Worm (Caenorhabditis elegans): ENCODE measurements around the gene gpcp-1.

Gene gpcp-1

ce11 chrX:3112278-3112677 lies 1.9 kb upstream of the gpcp-1 start:
- TF ChIP-seq nhr-120 (GFP tag; IDR thresholded peaks at IDR 0.05) (0 out of 2 replicates have a peak, but pooled peaks have one; percentile 65), hsf-1 (GFP tag; IDR thresholded peaks at IDR 0.05) (0 out of 2 replicates have a peak, but pooled peaks have one; percentile 9), mcd-1 (GFP tag; IDR thresholded peaks at IDR 0.05) (peak; percentile 45), hmg-20 (GFP tag; IDR thresholded peaks at IDR 0.05) (0 out of 2 replicates have a peak, but pooled peaks have one; percentile 9), C06A6.2 (GFP tag; conservative IDR thresholded peaks at IDR 0.05) (0 out of 2 replicates have a peak, but pooled peaks have one; percentile 20), Y53G8AR.9 (GFP tag; conservative IDR thresholded peaks at IDR 0.05) (0 out of 2 replicates have a peak, but pooled peaks have one; percentile 64), aptf-3 (GFP tag; IDR thresholded peaks at IDR 0.05) (0 out of 2 replicates have a peak, but pooled peaks have one; percentile 64), madf-6 (GFP tag; IDR thresholded peaks at IDR 0.05) (peak; percentile 27; the same call in 1 of the 2 replicates), madf-3 (GFP tag; IDR thresholded peaks at IDR 0.05) (0 out of 2 replicates have a peak, but pooled peaks have one; percentile 53), pbrm-1 (GFP tag; IDR thresholded peaks at IDR 0.05) (peak; percentile 16; the same call in 1 of the 2 replicates), cebp-2 (GFP tag; IDR thresholded peaks at IDR 0.05) (0 out of 2 replicates have a peak, but pooled peaks have one; percentile 27)

DNA sequence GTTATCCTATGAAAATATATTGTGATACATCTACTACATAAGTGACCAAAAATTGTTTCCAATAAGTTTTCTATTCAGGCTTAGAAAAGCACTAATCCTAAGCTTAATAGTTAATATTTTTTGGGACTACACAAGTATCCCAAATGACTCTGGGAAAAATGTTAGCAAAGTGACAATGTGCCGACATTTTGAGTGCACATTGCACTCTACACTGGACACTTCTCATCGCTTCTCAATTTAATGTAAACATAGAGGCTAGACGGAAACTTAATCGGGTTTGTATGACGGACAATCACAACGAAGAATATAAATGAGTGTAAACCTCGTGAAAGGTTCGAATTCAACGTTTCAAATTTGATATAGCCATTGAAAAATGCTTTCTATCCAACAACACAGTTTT lies 1.3 kb upstream of the gpcp-1 start:
- TF ChIP-seq F22D6.2 (tag; optimal IDR thresholded peaks at IDR 0.05), result no peak
- peak in 1 of 3 experiments; percentile 83 for TF ChIP-seq lin-35 (GFP tag; optimal IDR thresholded peaks at IDR 0.05)
- TF ChIP-seq ztf-28 (GFP tag; IDR thresholded peaks at IDR 0.05), result no peak
- peak; percentile 19 for TF ChIP-seq madf-10 (tag; optimal IDR thresholded peaks at IDR 0.05)
- TF ChIP-seq hlh-26 (GFP tag; conservative IDR thresholded peaks at IDR 0.05), result no peak
- TF ChIP-seq nhr-80 (tag; optimal IDR thresholded peaks at IDR 0.05), result peak; percentile 0
- no peak for TF ChIP-seq madf-8 (GFP tag; conservative IDR thresholded peaks at IDR 0.05)
- no peak for TF ChIP-seq lir-1 (GFP tag; conservative IDR thresholded peaks at IDR 0.05)
- TF ChIP-seq repo-1 (tag; optimal IDR thresholded peaks at IDR 0.05), result peak; percentile 80
- peak; percentile 25 for TF ChIP-seq B0035.1 (tag; optimal IDR thresholded peaks at IDR 0.05)
- TF ChIP-seq ZK185.1 (tag; optimal IDR thresholded peaks at IDR 0.05; ENCODE audit: poor library complexity, severe bottlenecking), result peak; percentile 64
- peak; percentile 64; the same call in 1 of the 2 replicates for TF ChIP-seq K11D2.4 (GFP tag; IDR thresholded peaks at IDR 0.05)
- TF ChIP-seq unc-62 (GFP tag; optimal IDR thresholded peaks at IDR 0.05), result no peak
- no peak for TF ChIP-seq T07F8.4 (tag; optimal IDR thresholded peaks at IDR 0.05)
- TF ChIP-seq C06A6.2 (GFP tag; conservative IDR thresholded peaks at IDR 0.05), result peak; percentile 54
- no peak for TF ChIP-seq ztf-3 (GFP tag; optimal IDR thresholded peaks at IDR 0.05)
- TF ChIP-seq ama-1 (optimal IDR thresholded peaks at IDR 0.05), result peak; percentile 95
- TF ChIP-seq ama-1 (GFP tag; optimal IDR thresholded peaks at IDR 0.05), result peak in 1 of 2 experiments; percentile 36
- TF ChIP-seq athp-1 (tag; optimal IDR thresholded peaks at IDR 0.05), result no peak
- TF ChIP-seq Y53G8AR.9 (GFP tag; conservative IDR thresholded peaks at IDR 0.05), result peak; percentile 49; the same call in 1 of the 2 replicates
- TF ChIP-seq lin-40 (tag; optimal IDR thresholded peaks at IDR 0.05), result peak; percentile 55
- peak; percentile 55 for TF ChIP-seq tlf-1 (GFP tag; optimal IDR thresholded peaks at IDR 0.05)
- TF ChIP-seq gei-17 (GFP tag; optimal IDR thresholded peaks at IDR 0.05), result peak; percentile 43
- peak; percentile 57 for TF ChIP-seq somi-1 (GFP tag; optimal IDR thresholded peaks at IDR 0.05)
- TF ChIP-seq snpc-4 (GFP tag; optimal IDR thresholded peaks at IDR 0.05), result no peak
- TF ChIP-seq snpc-4 (tag; optimal IDR thresholded peaks at IDR 0.05), result peak in 1 of 4 experiments; percentile 37
- TF ChIP-seq nhr-120 (GFP tag; IDR thresholded peaks at IDR 0.05), result no peak
- no peak for TF ChIP-seq cebp-1 (GFP tag; IDR thresholded peaks at IDR 0.05)
- peak; percentile 26 for TF ChIP-seq cebp-1 (tag; optimal IDR thresholded peaks at IDR 0.05)
- 0 out of 2 replicates have a peak, but pooled peaks have one; percentile 9 for TF ChIP-seq Y56A3A.18 (GFP tag; IDR thresholded peaks at IDR 0.05)
- TF ChIP-seq snpc-1.3 (tag; optimal IDR thresholded peaks at IDR 0.05; ENCODE audit: insufficient read depth), result peak; percentile 2
- peak; percentile 69; the same call in 1 of the 2 replicates for TF ChIP-seq madf-3 (GFP tag; IDR thresholded peaks at IDR 0.05)
- TF ChIP-seq ztf-25 (GFP tag; IDR thresholded peaks at IDR 0.05), result no peak
- no peak for TF ChIP-seq F39B2.1 (GFP tag; IDR thresholded peaks at IDR 0.05)

Measured in whole organism, young adult.